Worm (Caenorhabditis elegans) whole organism, L2 larva: ENCODE data around the gene Y38E10A.9.
A peak's percentile ranks its signal among the peaks of the same experiment; 100 is the strongest.

Source experiments
- ZK546.5 ChIP-seq: sonication (generic microtip); optimal IDR thresholded peaks from 2 replicates; lab custom pipeline; 2017; ENCODE audit warnings: missing biosample characterization, missing genetic modification characterization
- aly-2 ChIP-seq: fragments of 150-350 bp; optimal IDR thresholded peaks from 2 replicates; lab custom pipeline; 2014; ENCODE audit warnings: missing biosample characterization, missing genetic modification characterization
- ama-1 ChIP-seq: fragments of 150-350 bp; optimal IDR thresholded peaks from 2 replicates; lab custom pipeline; 2018; ENCODE audit warnings: inconsistent platforms
- ceh-82 ChIP-seq: fragments of 150-350 bp; optimal IDR thresholded peaks from 2 replicates; lab custom pipeline; 2014; ENCODE audit warnings: missing biosample characterization, missing genetic modification characterization
- elt-3 ChIP-seq: sonication (generic microtip); optimal IDR thresholded peaks from 2 replicates; lab custom pipeline; 2017; ENCODE audit warnings: missing biosample characterization, missing genetic modification characterization
- fos-1 ChIP-seq: fragments of 150-350 bp; optimal IDR thresholded peaks from 2 replicates; lab custom pipeline; 2014; ENCODE audit warnings: missing biosample characterization, missing genetic modification characterization
- lin-39 ChIP-seq: fragments of 150-350 bp; optimal IDR thresholded peaks from 2 replicates; lab custom pipeline; 2014; ENCODE audit warnings: missing biosample characterization, missing genetic modification reagents, missing genetic modification characterization
- mbf-1 ChIP-seq: sonication (generic microtip); optimal IDR thresholded peaks from 2 replicates; lab custom pipeline; 2017; ENCODE audit warnings: missing biosample characterization, missing genetic modification characterization
- nhr-12 ChIP-seq: fragments of 150-350 bp; optimal IDR thresholded peaks from 2 replicates; lab custom pipeline; 2014; ENCODE audit warnings: missing biosample characterization, missing genetic modification characterization
- nhr-237 ChIP-seq: fragments of 150-350 bp; optimal IDR thresholded peaks from 2 replicates; lab custom pipeline; 2014; ENCODE audit warnings: missing biosample characterization, missing genetic modification characterization
- nhr-77 ChIP-seq: fragments of 150-350 bp; optimal IDR thresholded peaks from 2 replicates; lab custom pipeline; 2014; ENCODE audit warnings: missing biosample characterization, missing genetic modification characterization
- skn-1 ChIP-seq: sonication (generic microtip); optimal IDR thresholded peaks from 2 replicates; lab custom pipeline; 2017; ENCODE audit warnings: missing biosample characterization, missing genetic modification characterization
- snpc-4 ChIP-seq: fragments of 150-350 bp; optimal IDR thresholded peaks from 2 replicates; lab custom pipeline; 2014; ENCODE audit warnings: missing biosample characterization, missing genetic modification characterization
- zag-1 ChIP-seq: fragments of 150-350 bp; optimal IDR thresholded peaks from 2 replicates; lab custom pipeline; 2014; ENCODE audit warnings: missing biosample characterization, missing genetic modification characterization

- TF ChIP-seq zag-1 (tag; lab: Kevin White, UChicago) (no peak), snpc-4 (tag; lab: Kevin White, UChicago) (peak; percentile 14), fos-1 (no peak), ama-1 (lab: Kevin White, UChicago) (no peak), mbf-1 (tag; lab: Kevin White, UChicago) (no peak), nhr-237 (tag; lab: Kevin White, UChicago) (no peak), nhr-12 (no peak), aly-2 (tag; lab: Kevin White, UChicago) (no peak), nhr-77 (no peak), ceh-82 (no peak), ZK546.5 (tag; lab: Kevin White, UChicago) (no peak), skn-1 (tag; lab: Kevin White, UChicago) (no peak), elt-3 (tag; lab: Kevin White, UChicago) (no peak), lin-39 (tag; lab: Kevin White, UChicago) (no peak)
These were observed 49.7 kb downstream of the Y38E10A.9 start for ce11 chrII:12658409-12658808.
